Worm (Caenorhabditis elegans) whole organism, early embryonic: Measurements from ENCODE around the gene fbxa-128.

ENCODE experiments used
- B0310.2 ChIP-seq: sonication (generic microtip); optimal IDR thresholded peaks from 2 replicates; lab custom pipeline; 2016; ENCODE audit warnings: mild to moderate bottlenecking, missing genetic modification characterization, missing compliant biosample characterization
- F13C5.2 ChIP-seq: sonication (generic microtip); optimal IDR thresholded peaks from 2 replicates; lab custom pipeline; 2017; ENCODE audit warnings: mild to moderate bottlenecking, missing genetic modification characterization, inconsistent platforms, missing compliant biosample characterization
- aly-1 ChIP-seq: sonication (generic microtip); optimal IDR thresholded peaks from 2 replicates; lab custom pipeline; 2016; ENCODE audit warnings: missing genetic modification characterization, missing compliant biosample characterization
- ama-1 ChIP-seq: fragments of 150-350 bp; optimal IDR thresholded peaks from 2 replicates; lab custom pipeline; 2014
- ceh-13 ChIP-seq: fragments of 200-800 bp; sonication (Bioruptor generic); optimal IDR thresholded peaks from 2 replicates; lab custom pipeline; 2018; ENCODE audit warnings: mild to moderate bottlenecking, missing genetic modification characterization, missing compliant biosample characterization
- ceh-36 ChIP-seq: sonication (generic microtip); optimal IDR thresholded peaks from 2 replicates; lab custom pipeline; 2016; ENCODE audit warnings: missing genetic modification characterization, inconsistent platforms, missing compliant biosample characterization
- ets-7 ChIP-seq: sonication (generic microtip); optimal IDR thresholded peaks from 2 replicates; lab custom pipeline; 2016; ENCODE audit warnings: missing genotype, missing genetic modification characterization, missing compliant biosample characterization
- flt-1 ChIP-seq: fragments of 200-800 bp; sonication (Bioruptor generic); IDR thresholded peaks from 2 replicates; pipeline ENCODE4 v1.3.6; 2022; ENCODE audit warnings: missing genetic modification characterization, missing compliant biosample characterization
- hmbx-1 ChIP-seq: sonication (generic microtip); optimal IDR thresholded peaks from 2 replicates; lab custom pipeline; 2016; ENCODE audit warnings: mild to moderate bottlenecking, missing genetic modification characterization, missing compliant biosample characterization
- hmg-4 ChIP-seq: fragments of 200-800 bp; sonication (Bioruptor generic); optimal IDR thresholded peaks from 2 replicates; lab custom pipeline; 2018; ENCODE audit warnings: mild to moderate bottlenecking, missing genetic modification characterization, missing compliant biosample characterization
- hnd-1 ChIP-seq: sonication (generic microtip); optimal IDR thresholded peaks from 2 replicates; lab custom pipeline; 2016; ENCODE audit warnings: missing genetic modification characterization, missing compliant biosample characterization
- pes-1 ChIP-seq: fragments of 200-800 bp; sonication (Bioruptor generic); IDR thresholded peaks from 2 replicates; pipeline ENCODE4 v1.3.6; 2022; ENCODE audit warnings: missing genetic modification reagents, missing genetic modification characterization, missing compliant biosample characterization
- scrt-1 ChIP-seq: fragments of 200-800 bp; sonication (Bioruptor generic); IDR thresholded peaks from 2 replicates; pipeline ENCODE4 v1.3.6; 2022; ENCODE audit warnings: missing genetic modification characterization, missing compliant biosample characterization
- sea-1 ChIP-seq: fragments of 200-800 bp; sonication (Bioruptor generic); conservative IDR thresholded peaks from 2 replicates; pipeline ENCODE4 v1.3.6; 2022; ENCODE audit warnings: missing genetic modification characterization, missing compliant biosample characterization
- tbx-11 ChIP-seq: fragments of 200-800 bp; sonication (Bioruptor generic); IDR thresholded peaks from 2 replicates; pipeline ENCODE4 v1.3.6; 2022; ENCODE audit warnings: missing genetic modification characterization, missing compliant biosample characterization
- tbx-37 ChIP-seq: fragments of 200-800 bp; sonication (Bioruptor generic); conservative IDR thresholded peaks from 2 replicates; pipeline ENCODE4 v1.3.6; 2022; ENCODE audit warnings: missing genetic modification reagents, missing genetic modification characterization, missing compliant biosample characterization
- tra-4 ChIP-seq: sonication (generic microtip); optimal IDR thresholded peaks from 2 replicates; lab custom pipeline; 2017; ENCODE audit warnings: missing genetic modification characterization, missing compliant biosample characterization

fbxa-128 gene

ce11 chrIII:11127528-11127927, 11.4 kb downstream of the fbxa-128 start, which contains the start of gene Y48A6C.8:
Gene Y48A6C.8 (minus strand): TSS chrIII:11127628.
- TF ChIP-seq ceh-13 (GFP tag; lab: Kevin White, UChicago) (no peak), ets-7 (tag; lab: Kevin White, UChicago) (no peak), ama-1 (lab: Kevin White, UChicago) (no peak), tbx-37 (GFP tag; lab: Robert Waterston, UW) (no peak), tbx-11 (GFP tag; lab: Robert Waterston, UW) (no peak), hmg-4 (no peak), flt-1 (GFP tag; lab: Robert Waterston, UW) (no peak), hmbx-1 (tag; lab: Kevin White, UChicago) (no peak), pes-1 (GFP tag; lab: Robert Waterston, UW) (no peak), hnd-1 (no peak), B0310.2 (tag; lab: Kevin White, UChicago) (no peak), sea-1 (no peak), F13C5.2 (tag; lab: Kevin White, UChicago) (no peak), ceh-36 (no peak), aly-1 (no peak), scrt-1 (GFP tag; lab: Robert Waterston, UW) (no peak)

DNA sequence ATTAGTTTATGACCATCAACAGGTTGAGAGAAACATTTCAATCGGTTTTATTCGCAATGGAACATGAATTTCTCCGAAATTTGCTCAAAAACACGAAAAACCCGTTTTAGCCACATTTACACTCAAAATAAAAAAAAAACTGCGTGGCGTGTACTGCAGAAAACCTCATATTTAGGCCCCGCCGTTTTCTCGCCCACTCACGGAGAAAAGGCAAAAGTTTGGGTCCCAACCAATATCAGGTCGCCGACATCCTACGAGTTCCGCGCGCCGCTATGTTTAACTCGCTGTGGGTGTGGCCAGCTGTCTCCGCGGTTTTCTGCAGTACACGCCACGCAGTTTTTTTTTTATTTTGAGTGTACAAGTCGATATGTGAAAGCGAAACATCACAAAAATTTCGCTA, 15.1 kb downstream of the fbxa-128 start:
- no peak for TF ChIP-seq ets-7 (tag; lab: Kevin White, UChicago)
- peak; percentile 62; the same call in 1 of the 2 replicates for TF ChIP-seq pes-1 (GFP tag; lab: Robert Waterston, UW)
- TF ChIP-seq hmbx-1 (tag; lab: Kevin White, UChicago), result no peak
- no peak for TF ChIP-seq hnd-1
- no peak for TF ChIP-seq tbx-11 (GFP tag; lab: Robert Waterston, UW)
- 0 out of 2 replicates have a peak, but pooled peaks have one; percentile 8 for TF ChIP-seq scrt-1 (GFP tag; lab: Robert Waterston, UW)
- no peak for TF ChIP-seq sea-1
- no peak for TF ChIP-seq ceh-36
- TF ChIP-seq hmg-4, result no peak
- TF ChIP-seq aly-1, result no peak
- TF ChIP-seq flt-1 (GFP tag; lab: Robert Waterston, UW), result no peak
- TF ChIP-seq ama-1 (lab: Kevin White, UChicago), result peak; percentile 38
- TF ChIP-seq F13C5.2 (tag; lab: Kevin White, UChicago), result no peak

DNA sequence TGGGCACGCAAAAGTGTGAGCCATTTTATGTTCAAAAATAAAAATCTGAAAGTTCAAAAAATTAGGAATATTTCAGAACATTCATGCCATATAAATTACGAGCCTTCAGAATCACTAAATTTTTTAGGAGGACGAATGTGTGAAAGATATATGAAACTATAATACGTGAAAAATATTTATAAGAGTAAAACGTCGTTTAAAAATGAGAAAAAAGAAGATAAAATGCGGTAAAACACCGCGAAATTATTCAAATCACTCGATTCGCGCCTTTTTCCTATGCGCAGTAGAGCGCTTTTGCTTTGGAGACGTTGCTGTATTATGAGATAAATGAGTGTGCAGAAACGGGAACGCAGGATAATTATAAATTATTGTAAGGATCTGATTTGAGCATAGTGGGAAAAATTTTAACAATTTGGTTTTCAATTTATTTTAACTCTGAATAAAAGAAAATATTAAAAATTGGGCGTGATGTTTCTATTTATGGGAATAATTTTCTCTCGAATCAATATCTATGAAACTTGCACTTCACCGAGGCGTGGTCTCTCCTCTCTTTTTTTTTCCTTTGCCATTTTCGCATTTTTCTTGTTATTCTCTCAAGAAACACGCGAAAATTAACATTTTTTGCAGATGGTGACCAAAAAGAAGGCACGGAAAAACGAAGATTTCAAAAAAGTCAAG, 19.6 kb downstream of the fbxa-128 start, which contains the start of the genes sup-35 and Y48A6C.4:
sup-35 (minus strand) TSS at position 51 of the 678 bp plus-strand sequence.
Y48A6C.4 (plus strand) TSS at position 628 of the 678 bp plus-strand sequence.
- no peak for TF ChIP-seq ceh-36
- no peak for TF ChIP-seq sea-1
- peak; percentile 77 for TF ChIP-seq F13C5.2 (tag; lab: Kevin White, UChicago)
- TF ChIP-seq scrt-1 (GFP tag; lab: Robert Waterston, UW), result no peak
- TF ChIP-seq pes-1 (GFP tag; lab: Robert Waterston, UW), result peak; percentile 60
- TF ChIP-seq ceh-13 (GFP tag; lab: Kevin White, UChicago), result peak; percentile 40
- no peak for TF ChIP-seq aly-1
- no peak for TF ChIP-seq hmbx-1 (tag; lab: Kevin White, UChicago)
- no peak for TF ChIP-seq flt-1 (GFP tag; lab: Robert Waterston, UW)
- no peak for TF ChIP-seq hmg-4
- TF ChIP-seq hnd-1, result peak; percentile 24
- TF ChIP-seq tra-4 (tag; lab: Kevin White, UChicago), result no peak
- TF ChIP-seq B0310.2 (tag; lab: Kevin White, UChicago), result peak; percentile 62
- TF ChIP-seq ets-7 (tag; lab: Kevin White, UChicago), result peak; percentile 63
- no peak for TF ChIP-seq ama-1 (lab: Kevin White, UChicago)
- 0 out of 2 replicates have a peak, but pooled peaks have one; percentile 4 for TF ChIP-seq tbx-37 (GFP tag; lab: Robert Waterston, UW)
- no peak for TF ChIP-seq tbx-11 (GFP tag; lab: Robert Waterston, UW)

DNA sequence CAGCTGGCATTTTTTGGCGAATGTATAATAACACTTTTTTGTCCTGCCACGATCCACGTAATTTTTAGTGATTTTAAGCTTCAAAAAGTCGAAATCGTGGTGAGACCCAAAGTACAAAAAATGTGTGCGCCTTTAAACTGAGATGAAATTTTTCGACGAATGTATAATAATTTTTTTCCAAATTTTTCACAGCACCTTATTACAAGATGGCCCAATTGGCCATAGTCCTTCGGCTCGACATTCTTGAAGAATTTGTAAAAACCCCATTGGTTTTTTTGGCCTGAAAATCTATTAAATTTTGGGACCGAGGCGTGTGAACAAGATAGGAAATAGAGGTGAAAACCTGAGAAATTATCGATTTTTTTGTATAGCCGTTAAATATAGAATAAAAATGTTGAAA, 23.0 kb downstream of the fbxa-128 start:
- TF ChIP-seq scrt-1 (GFP tag; lab: Robert Waterston, UW) (no peak), hmbx-1 (tag; lab: Kevin White, UChicago) (no peak), F13C5.2 (tag; lab: Kevin White, UChicago) (no peak), flt-1 (GFP tag; lab: Robert Waterston, UW) (no peak), ama-1 (lab: Kevin White, UChicago) (no peak), pes-1 (GFP tag; lab: Robert Waterston, UW) (no peak), ceh-36 (no peak), tra-4 (tag; lab: Kevin White, UChicago) (no peak), hnd-1 (no peak), tbx-37 (GFP tag; lab: Robert Waterston, UW) (no peak)

- TF ChIP-seq hnd-1 (no peak), tbx-37 (GFP tag; lab: Robert Waterston, UW) (no peak), hmg-4 (no peak), ceh-13 (GFP tag; lab: Kevin White, UChicago) (no peak), flt-1 (GFP tag; lab: Robert Waterston, UW) (no peak), F13C5.2 (tag; lab: Kevin White, UChicago) (no peak), scrt-1 (GFP tag; lab: Robert Waterston, UW) (no peak), aly-1 (no peak), B0310.2 (tag; lab: Kevin White, UChicago) (no peak)
These were observed 25.1 kb downstream of the fbxa-128 start for ce11 chrIII:11113845-11114244.

ce11 chrIII:11112718-11113117, 26.2 kb downstream of the fbxa-128 start:
- TF ChIP-seq pes-1 (GFP tag; lab: Robert Waterston, UW) (peak; percentile 50; the same call in 1 of the 2 replicates), scrt-1 (GFP tag; lab: Robert Waterston, UW) (peak; percentile 55; the same call in 1 of the 2 replicates), ets-7 (tag; lab: Kevin White, UChicago) (no peak), aly-1 (no peak), B0310.2 (tag; lab: Kevin White, UChicago) (no peak), tbx-37 (GFP tag; lab: Robert Waterston, UW) (no peak), tbx-11 (GFP tag; lab: Robert Waterston, UW) (no peak)

- peak; percentile 61; the same call in 1 of the 2 replicates for TF ChIP-seq scrt-1 (GFP tag; lab: Robert Waterston, UW)
- TF ChIP-seq pes-1 (GFP tag; lab: Robert Waterston, UW), result 0 out of 2 replicates have a peak, but pooled peaks have one; percentile 44
- TF ChIP-seq B0310.2 (tag; lab: Kevin White, UChicago), result no peak
- TF ChIP-seq sea-1, result 0 out of 2 replicates have a peak, but pooled peaks have one; percentile 43
- 0 out of 2 replicates have a peak, but pooled peaks have one; percentile 20 for TF ChIP-seq flt-1 (GFP tag; lab: Robert Waterston, UW)
- no peak for TF ChIP-seq tbx-37 (GFP tag; lab: Robert Waterston, UW)
- no peak for TF ChIP-seq hmbx-1 (tag; lab: Kevin White, UChicago)
- TF ChIP-seq tbx-11 (GFP tag; lab: Robert Waterston, UW), result no peak
- no peak for TF ChIP-seq ama-1 (lab: Kevin White, UChicago)
- peak; percentile 36 for TF ChIP-seq F13C5.2 (tag; lab: Kevin White, UChicago)
- no peak for TF ChIP-seq aly-1
- no peak for TF ChIP-seq tra-4 (tag; lab: Kevin White, UChicago)
- TF ChIP-seq hmg-4, result peak; percentile 14
- TF ChIP-seq ets-7 (tag; lab: Kevin White, UChicago), result no peak
These were observed 28.2 kb downstream of the fbxa-128 start for ce11 chrIII:11110756-11111155.
